Fruit fly (Drosophila melanogaster) whole organism, embryonic: Measurements from ENCODE around the gene CG5973.

Source experiments
- Atf-2 ChIP-seq: fragments of 200-800 bp; sonication (Bioruptor generic); optimal IDR thresholded peaks from 2 replicates; lab custom pipeline; 2016; ENCODE audit warnings: missing biosample characterization, missing genetic modification characterization
- B-H1 ChIP-seq: fragments of 200-800 bp; sonication (Bioruptor generic); IDR thresholded peaks from 3 replicates; pipeline ENCODE4 v1.3.6; 2022; ENCODE audit warnings: missing biosample characterization, missing genetic modification characterization
- Bgb ChIP-seq: fragments of 200-800 bp; sonication (Bioruptor generic); IDR thresholded peaks from 2 replicates; pipeline ENCODE4 v1.3.6; 2022; ENCODE audit warnings: missing biosample characterization, missing genetic modification characterization; ENCODE audit not compliant: partially characterized antibody
- CG11093 ChIP-seq: fragments of 200-800 bp; sonication (Bioruptor generic); IDR thresholded peaks from 3 replicates; pipeline ENCODE4 v1.3.6; 2022; ENCODE audit warnings: missing biosample characterization, missing genetic modification characterization
- CG12104 ChIP-seq: fragments of 200-800 bp; sonication (Bioruptor generic); optimal IDR thresholded peaks from 3 replicates; lab custom pipeline; 2016; ENCODE audit warnings: missing biosample characterization, missing genetic modification characterization
- CG12769 ChIP-seq: fragments of 200-800 bp; sonication (Bioruptor generic); optimal IDR thresholded peaks from 2 replicates; lab custom pipeline; 2019; ENCODE audit warnings: missing biosample characterization, mild to moderate bottlenecking, missing genetic modification characterization, moderate library complexity
- CG13287 ChIP-seq: fragments of 200-800 bp; sonication (Bioruptor generic); IDR thresholded peaks from 2 replicates; pipeline ENCODE4 v1.3.6; 2022; ENCODE audit warnings: missing biosample characterization, missing genetic modification characterization; ENCODE audit not compliant: partially characterized antibody
- CG13894 ChIP-seq: fragments of 200-800 bp; sonication (Bioruptor generic); optimal IDR thresholded peaks from 3 replicates; lab custom pipeline; 2018; ENCODE audit warnings: missing biosample characterization, mild to moderate bottlenecking, missing genetic modification characterization, moderate library complexity
- CG14014 ChIP-seq: fragments of 200-800 bp; sonication (Bioruptor generic); IDR thresholded peaks from 2 replicates; pipeline ENCODE4 v1.3.6; 2022; ENCODE audit warnings: missing biosample characterization, missing genetic modification characterization
- CG15601 ChIP-seq: fragments of 200-800 bp; sonication (Bioruptor generic); optimal IDR thresholded peaks from 3 replicates; lab custom pipeline; 2019; ENCODE audit warnings: missing biosample characterization, mild to moderate bottlenecking, missing genetic modification characterization, moderate library complexity
- CG1602 ChIP-seq: fragments of 200-800 bp; sonication (Bioruptor generic); optimal IDR thresholded peaks from 3 replicates; lab custom pipeline; 2016; ENCODE audit warnings: missing biosample characterization, missing genetic modification characterization
- CG16813 ChIP-seq: fragments of 200-800 bp; sonication (Bioruptor generic); IDR thresholded peaks from 3 replicates; pipeline ENCODE4 v1.3.6; 2022; ENCODE audit warnings: missing biosample characterization, missing genetic modification characterization; ENCODE audit not compliant: partially characterized antibody
- CG1792 ChIP-seq: fragments of 200-800 bp; sonication (Bioruptor generic); optimal IDR thresholded peaks from 2 replicates; lab custom pipeline; 2016; ENCODE audit warnings: missing biosample characterization, missing genetic modification characterization
- CG2199 ChIP-seq: fragments of 200-800 bp; sonication (Bioruptor generic); IDR thresholded peaks from 3 replicates; pipeline ENCODE4 v1.3.6; 2022; ENCODE audit warnings: missing biosample characterization, missing genetic modification characterization
- CG30020 ChIP-seq: fragments of 200-800 bp; optimal IDR thresholded peaks from 2 replicates; lab custom pipeline; 2019; ENCODE audit warnings: missing biosample characterization, mild to moderate bottlenecking, missing genetic modification characterization, moderate library complexity
- CG31388 ChIP-seq: fragments of 200-800 bp; sonication (Bioruptor generic); optimal IDR thresholded peaks from 2 replicates; lab custom pipeline; 2016; ENCODE audit warnings: missing biosample characterization, missing genetic modification characterization
- CG4360 ChIP-seq: fragments of 200-800 bp; sonication (Bioruptor generic); IDR thresholded peaks from 2 replicates; pipeline ENCODE4 v1.3.6; 2022; ENCODE audit warnings: missing biosample characterization, missing genetic modification characterization
- CG4424 ChIP-seq: fragments of 200-800 bp; sonication (Bioruptor generic); optimal IDR thresholded peaks from 3 replicates; lab custom pipeline; 2016; ENCODE audit warnings: missing biosample characterization, missing genetic modification characterization
- CG5180 ChIP-seq: fragments of 200-800 bp; sonication (Bioruptor generic); optimal IDR thresholded peaks from 3 replicates; lab custom pipeline; 2017; ENCODE audit warnings: missing biosample characterization, missing genetic modification characterization, mild to moderate bottlenecking, moderate library complexity, missing genetic modification reagents
- CG6272 ChIP-seq: fragments of 200-800 bp; sonication (Bioruptor generic); IDR thresholded peaks from 2 replicates; pipeline ENCODE4 v1.3.6; 2022; ENCODE audit warnings: missing biosample characterization, missing genetic modification characterization
- CG7839 ChIP-seq: fragments of 200-800 bp; sonication (Bioruptor generic); optimal IDR thresholded peaks from 3 replicates; lab custom pipeline; 2018; ENCODE audit warnings: missing biosample characterization, mild to moderate bottlenecking, missing genetic modification characterization, moderate library complexity
- CG9609 ChIP-seq: fragments of 200-800 bp; sonication (Bioruptor generic); optimal IDR thresholded peaks from 3 replicates; lab custom pipeline; 2016; ENCODE audit warnings: missing biosample characterization, missing genetic modification characterization
- Chrac-16 ChIP-seq: fragments of 200-800 bp; sonication (Bioruptor generic); optimal IDR thresholded peaks from 3 replicates; lab custom pipeline; 2016; ENCODE audit warnings: missing biosample characterization, missing genetic modification characterization
- Dek ChIP-seq: fragments of 200-800 bp; sonication (Bioruptor generic); optimal IDR thresholded peaks from 3 replicates; lab custom pipeline; 2019; ENCODE audit warnings: missing biosample characterization, mild to moderate bottlenecking, missing genetic modification characterization, moderate library complexity
- Dfd ChIP-seq, 2 experiments: fragments of >200 bp; optimal IDR thresholded peaks; 2 replicates each; lab custom pipeline; 2017; ENCODE audit warnings: missing biosample characterization in 2 of 2, missing genetic modification characterization in 2 of 2
- Dip2 ChIP-seq: fragments of 200-800 bp; sonication (Bioruptor generic); IDR thresholded peaks from 2 replicates; pipeline ENCODE4 v1.3.6; 2022; ENCODE audit warnings: missing biosample characterization, missing genetic modification characterization
- Dp ChIP-seq: fragments of 200-800 bp; sonication (Bioruptor generic); optimal IDR thresholded peaks from 2 replicates; lab custom pipeline; 2018; ENCODE audit warnings: missing biosample characterization, mild to moderate bottlenecking, missing genetic modification characterization, moderate library complexity
- Dref ChIP-seq: fragments of 200-800 bp; sonication (Bioruptor generic); IDR thresholded peaks from 2 replicates; pipeline ENCODE4 v1.3.6; 2022; ENCODE audit warnings: missing biosample characterization, missing genetic modification characterization
- Kr ChIP-seq: fragments of 200-800 bp; sonication (Bioruptor generic); optimal IDR thresholded peaks from 2 replicates; lab custom pipeline; 2017; ENCODE audit warnings: missing biosample characterization, mild to moderate bottlenecking, missing genetic modification characterization
- NC2β ChIP-seq: fragments of 200-800 bp; sonication (Bioruptor generic); optimal IDR thresholded peaks from 2 replicates; lab custom pipeline; 2016; ENCODE audit warnings: missing biosample characterization, missing genetic modification characterization
- Neu2 ChIP-seq: fragments of 200-800 bp; sonication (Bioruptor generic); optimal IDR thresholded peaks from 3 replicates; lab custom pipeline; 2016; ENCODE audit warnings: missing biosample characterization, missing genetic modification characterization, borderline replicate concordance
- Sry-β ChIP-seq: fragments of 200-800 bp; sonication (Bioruptor generic); optimal IDR thresholded peaks from 2 replicates; lab custom pipeline; 2018; ENCODE audit warnings: missing biosample characterization, mild to moderate bottlenecking, missing genetic modification characterization, moderate library complexity
- Stat92E ChIP-seq, 3 experiments: fragments of >200 bp in 2 of 3; fragments of 200-800 bp in 1 of 3; sonication (Bioruptor generic) in 1 of 3; optimal IDR thresholded peaks; 2 replicates each; lab custom pipeline; 2017 to 2019; ENCODE audit warnings: missing biosample characterization in 3 of 3, missing genetic modification characterization in 3 of 3, mild to moderate bottlenecking in 1 of 3, moderate library complexity in 1 of 3
- abd-A ChIP-seq: fragments of 200-800 bp; sonication (Bioruptor generic); optimal IDR thresholded peaks from 3 replicates; lab custom pipeline; 2019; ENCODE audit warnings: missing biosample characterization, mild to moderate bottlenecking, missing genetic modification characterization, moderate library complexity
- aop ChIP-seq: fragments of 200-800 bp; sonication (Bioruptor generic); IDR thresholded peaks from 2 replicates; pipeline ENCODE4 v1.3.6; 2022; ENCODE audit warnings: missing biosample characterization, missing genetic modification characterization
- ara ChIP-seq: fragments of 200-800 bp; sonication (Bioruptor generic); IDR thresholded peaks from 2 replicates; pipeline ENCODE4 v1.3.6; 2022; ENCODE audit warnings: missing biosample characterization, missing genetic modification characterization
- bcd ChIP-seq: fragments of 200-800 bp; sonication (Bioruptor generic); optimal IDR thresholded peaks from 2 replicates; lab custom pipeline; 2017; ENCODE audit warnings: missing biosample characterization, mild to moderate bottlenecking, missing genetic modification characterization
- chif ChIP-seq, 2 experiments: fragments of 200-800 bp; sonication (Bioruptor generic); optimal IDR thresholded peaks; 3 replicates each; lab custom pipeline; 2016; ENCODE audit warnings: missing biosample characterization in 2 of 2, missing genetic modification characterization in 2 of 2
- dpn ChIP-seq, 2 experiments: fragments of 200-800 bp; sonication (Bioruptor generic); optimal IDR thresholded peaks; 3 replicates each; lab custom pipeline; 2016; ENCODE audit warnings: missing biosample characterization in 2 of 2, missing genetic modification characterization in 2 of 2
- gce ChIP-seq: fragments of 200-800 bp; sonication (Bioruptor generic); IDR thresholded peaks from 3 replicates; pipeline ENCODE4 v1.3.6; 2022; ENCODE audit warnings: missing biosample characterization, missing genetic modification characterization
- gsb-n ChIP-seq: fragments of 200-800 bp; sonication (Bioruptor generic); optimal IDR thresholded peaks from 3 replicates; lab custom pipeline; 2018; ENCODE audit warnings: missing biosample characterization, mild to moderate bottlenecking, missing genetic modification characterization
- ken ChIP-seq: fragments of 200-800 bp; sonication (Bioruptor generic); IDR thresholded peaks from 3 replicates; pipeline ENCODE4 v1.3.6; 2022; ENCODE audit warnings: missing biosample characterization, missing genetic modification characterization
- knrl ChIP-seq: fragments of 200-800 bp; sonication (Bioruptor generic); IDR thresholded peaks from 3 replicates; pipeline ENCODE4 v1.3.6; 2022; ENCODE audit warnings: missing biosample characterization, missing genetic modification characterization; ENCODE audit not compliant: partially characterized antibody
- lov ChIP-seq, 2 experiments: fragments of 200-800 bp in 1 of 2; fragments of >200 bp in 1 of 2; sonication (Bioruptor generic) in 1 of 2; IDR thresholded peaks in 1 of 2; optimal IDR thresholded peaks in 1 of 2; 2 replicates in 1 of 2; 3 replicates in 1 of 2; pipeline versions ENCODE4 v1.3.6 to Lab custom; 2017 to 2022; ENCODE audit warnings: missing biosample characterization in 1 of 2, missing genetic modification characterization in 1 of 2
- pum ChIP-seq: fragments of 200-800 bp; sonication (Bioruptor generic); optimal IDR thresholded peaks from 2 replicates; lab custom pipeline; 2016; ENCODE audit warnings: missing biosample characterization, missing genetic modification characterization
- row ChIP-seq: fragments of 200-800 bp; sonication (Bioruptor generic); IDR thresholded peaks from 3 replicates; pipeline ENCODE4 v1.3.6; 2022; ENCODE audit warnings: missing biosample characterization, missing genetic modification characterization
- sd ChIP-seq: fragments of 200-800 bp; sonication (Bioruptor generic); optimal IDR thresholded peaks from 3 replicates; lab custom pipeline; 2018; ENCODE audit warnings: missing biosample characterization, mild to moderate bottlenecking, missing genetic modification characterization, moderate library complexity
- sim ChIP-seq: fragments of 200-800 bp; sonication (Bioruptor generic); IDR thresholded peaks from 2 replicates; pipeline ENCODE4 v1.3.6; 2022; ENCODE audit warnings: missing biosample characterization, missing genetic modification characterization
- slp2 ChIP-seq: fragments of 200-800 bp; sonication (Bioruptor generic); optimal IDR thresholded peaks from 2 replicates; lab custom pipeline; 2016; ENCODE audit warnings: missing biosample characterization, missing genetic modification characterization
- so ChIP-seq: fragments of 200-800 bp; sonication (Bioruptor generic); IDR thresholded peaks from 3 replicates; pipeline ENCODE4 v1.3.6; 2022; ENCODE audit warnings: missing biosample characterization, missing genetic modification characterization
- usp ChIP-seq: fragments of >200 bp; optimal IDR thresholded peaks from 2 replicates; lab custom pipeline; 2017; ENCODE audit warnings: missing biosample characterization, missing genetic modification characterization

Gene CG5973

DNA sequence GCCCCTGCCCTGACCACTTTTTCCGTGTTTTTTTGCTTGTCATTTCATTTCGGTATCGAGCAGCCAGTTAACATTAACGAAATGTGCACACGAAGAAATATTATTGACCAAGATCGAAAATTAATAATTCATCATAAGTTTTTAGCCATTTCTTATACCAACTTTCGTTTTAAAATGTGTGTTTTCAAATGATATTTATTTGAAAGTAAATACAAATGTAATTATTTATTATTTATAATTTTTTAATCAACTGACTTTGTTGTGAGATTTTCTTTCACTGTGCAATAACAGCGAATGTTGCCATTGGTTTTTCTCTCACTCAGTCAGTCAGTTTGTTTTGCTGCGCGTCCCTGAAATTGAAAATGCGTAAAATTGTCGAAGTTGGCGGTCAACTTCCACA, 41.5 kb upstream of the CG5973 start (continued):
- TF ChIP-seq Dp, result no peak
- TF ChIP-seq Chrac-16, result no peak
- no peak for TF ChIP-seq Stat92E (GFP tag; optimal IDR thresholded peaks at IDR 0.05; lab: Kevin White, UChicago)
- no peak for TF ChIP-seq usp (GFP tag; lab: Kevin White, UChicago)
- no peak for TF ChIP-seq CG4360 (GFP tag; lab: Robert Waterston, UW)
- peak; percentile 3 for TF ChIP-seq CG1602 (GFP tag; lab: Kevin White, UChicago)
- TF ChIP-seq CG5180, result no peak
- TF ChIP-seq lov (optimal IDR thresholded peaks at IDR 0.05; lab: Kevin White, UChicago), result no peak
- no peak for TF ChIP-seq lov (GFP tag; IDR thresholded peaks at IDR 0.05; lab: Robert Waterston, UW)
- TF ChIP-seq knrl (GFP tag; lab: Robert Waterston, UW), result no peak
- no peak for TF ChIP-seq sd (tag; lab: Kevin White, UChicago)
- TF ChIP-seq Dek (tag; lab: Kevin White, UChicago), result peak; percentile 34
- no peak for TF ChIP-seq pum (GFP tag; lab: Kevin White, UChicago)
- peak; percentile 50 for TF ChIP-seq bcd (GFP tag; lab: Kevin White, UChicago)
- TF ChIP-seq aop, result no peak
- TF ChIP-seq CG4424 (GFP tag; lab: Kevin White, UChicago), result no peak
- TF ChIP-seq so (GFP tag; lab: Robert Waterston, UW), result 0 out of 3 replicates have a peak, but pooled peaks have one; percentile 52
- no peak for TF ChIP-seq CG2199 (GFP tag; lab: Robert Waterston, UW)
- TF ChIP-seq CG9609 (GFP tag; lab: Kevin White, UChicago), result no peak
- TF ChIP-seq sim (GFP tag; lab: Robert Waterston, UW), result no peak
- TF ChIP-seq row (GFP tag; lab: Robert Waterston, UW), result peak; percentile 74
- no peak for TF ChIP-seq CG13894 (tag; lab: Kevin White, UChicago)
- TF ChIP-seq B-H1, result no peak; the same call in 2 of the 3 replicates
- no peak for TF ChIP-seq Sry-β (GFP tag; lab: Kevin White, UChicago)
- TF ChIP-seq CG16813 (GFP tag; lab: Robert Waterston, UW), result no peak
- no peak for TF ChIP-seq CG31388 (GFP tag; lab: Kevin White, UChicago)
- no peak for TF ChIP-seq CG30020 (tag; lab: Kevin White, UChicago)
- no peak for TF ChIP-seq Atf-2
- TF ChIP-seq CG1792 (GFP tag; lab: Kevin White, UChicago), result no peak
- TF ChIP-seq slp2 (GFP tag; lab: Kevin White, UChicago), result no peak
- TF ChIP-seq Dip2 (GFP tag; lab: Robert Waterston, UW), result no peak
- TF ChIP-seq ara, result no peak
- peak; percentile 47; the same call in 1 of the 2 replicates for TF ChIP-seq CG14014 (GFP tag; lab: Robert Waterston, UW)
- no peak for TF ChIP-seq CG6272 (GFP tag; lab: Robert Waterston, UW)
- TF ChIP-seq Bgb, result no peak
- no peak for TF ChIP-seq Neu2 (GFP tag; lab: Kevin White, UChicago)
- TF ChIP-seq CG7839 (tag; lab: Kevin White, UChicago), result peak; percentile 75
- no peak for TF ChIP-seq CG12769 (tag; lab: Kevin White, UChicago)
- no peak for TF ChIP-seq NC2β (GFP tag; lab: Kevin White, UChicago)
- no peak for TF ChIP-seq Dref
- TF ChIP-seq CG11093, result no peak
- peak; percentile 44 for TF ChIP-seq CG12104
- no peak for TF ChIP-seq gce (GFP tag; lab: Robert Waterston, UW)
- no peak for TF ChIP-seq Kr (GFP tag; lab: Kevin White, UChicago)
- peak; percentile 65 for TF ChIP-seq gsb-n (tag; lab: Kevin White, UChicago)
- peak in 1 of 2 experiments; percentile 44 for TF ChIP-seq dpn (GFP tag; optimal IDR thresholded peaks at IDR 0.05; lab: Kevin White, UChicago)
- TF ChIP-seq abd-A, result no peak
- no peak for TF ChIP-seq chif (GFP tag; optimal IDR thresholded peaks at IDR 0.05; lab: Kevin White, UChicago)
- TF ChIP-seq Dfd (GFP tag; optimal IDR thresholded peaks at IDR 0.05; lab: Kevin White, UChicago), result no peak
- TF ChIP-seq CG15601 (tag; lab: Kevin White, UChicago), result peak; percentile 22
- TF ChIP-seq ken (GFP tag; lab: Robert Waterston, UW), result peak; percentile 9; the same call in 1 of the 3 replicates
- no peak for TF ChIP-seq CG13287 (GFP tag; lab: Robert Waterston, UW)
